Worm (Caenorhabditis elegans): ENCODE results near the gene chil-8.

DNA sequence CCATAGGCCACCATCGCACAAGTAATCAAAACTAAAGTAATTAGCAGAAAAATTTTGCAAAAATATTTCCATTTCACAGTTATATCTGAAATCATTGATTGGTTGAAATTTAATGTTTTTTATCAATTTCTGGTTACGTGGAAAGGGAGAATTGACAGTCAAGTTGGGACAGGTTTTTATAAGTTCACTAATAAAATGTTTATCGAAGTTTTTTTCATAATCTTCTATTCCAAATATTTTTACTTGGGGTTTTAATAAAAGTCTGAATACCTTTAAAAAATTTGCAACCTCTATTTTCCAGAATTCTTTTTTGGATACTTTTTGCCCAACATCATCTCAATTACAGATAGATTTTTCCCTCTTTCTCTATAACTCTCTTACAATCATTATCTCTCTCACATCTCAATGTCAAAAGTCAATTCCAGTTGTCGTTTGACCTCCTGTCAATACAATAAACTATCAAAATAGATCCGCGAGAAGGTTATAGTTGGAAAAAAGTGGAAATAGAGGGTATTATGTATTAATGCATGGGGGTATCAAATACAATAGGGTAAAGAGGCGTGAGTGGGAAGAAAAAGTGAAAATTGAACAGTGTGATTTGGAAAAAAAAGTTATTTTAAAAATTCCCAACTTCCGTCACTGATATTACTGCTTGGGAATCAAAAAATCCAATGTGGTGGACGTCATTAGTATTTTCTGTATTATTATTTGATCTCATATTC lies 1.8 kb upstream of the chil-8 start, which contains the start of the genes chil-2 and ctsa-3.2:
- TF ChIP-seq ztf-4 (tag; optimal IDR thresholded peaks at IDR 0.05), result no peak
- no peak for TF ChIP-seq nhr-12 (tag; optimal IDR thresholded peaks at IDR 0.05)
- no peak for TF ChIP-seq nhr-28 (tag; optimal IDR thresholded peaks at IDR 0.05)
- TF ChIP-seq ets-5 (GFP tag; IDR thresholded peaks at IDR 0.05), result no peak
- TF ChIP-seq zag-1 (tag; optimal IDR thresholded peaks at IDR 0.05), result no peak
- TF ChIP-seq ceh-90 (tag; optimal IDR thresholded peaks at IDR 0.05), result no peak
- TF ChIP-seq sox-4 (tag; optimal IDR thresholded peaks at IDR 0.05), result no peak
- TF ChIP-seq nhr-90 (tag; optimal IDR thresholded peaks at IDR 0.05; ENCODE audit: poor library complexity), result no peak
- no peak for TF ChIP-seq sup-37 (GFP tag; optimal IDR thresholded peaks at IDR 0.05)
- TF ChIP-seq nhr-237 (tag; optimal IDR thresholded peaks at IDR 0.05), result no peak
- no peak for TF ChIP-seq lin-39 (tag; optimal IDR thresholded peaks at IDR 0.05)

Data from whole organism, L1 larva.